Worm (Caenorhabditis elegans): ENCODE data around the gene Y47D7A.17.

ce11 chrV:4407519-4407918, 4.1 kb downstream of the Y47D7A.17 start, which contains the start of gene nhr-118:
- TF ChIP-seq Y53G8AR.9 (GFP tag; conservative IDR thresholded peaks at IDR 0.05) = no peak
- TF ChIP-seq ama-1 (optimal IDR thresholded peaks at IDR 0.05) = no peak
- no peak for TF ChIP-seq ama-1 (GFP tag; optimal IDR thresholded peaks at IDR 0.05)
- no peak for TF ChIP-seq sdz-38 (tag; optimal IDR thresholded peaks at IDR 0.05)
- no peak for TF ChIP-seq madf-10 (tag; optimal IDR thresholded peaks at IDR 0.05)
- no peak for TF ChIP-seq dpl-1 (GFP tag; optimal IDR thresholded peaks at IDR 0.05)
- TF ChIP-seq unc-62 (GFP tag; optimal IDR thresholded peaks at IDR 0.05) = no peak

Measured in whole organism, young adult.